Worm (Caenorhabditis elegans) whole organism, L4 larva: ENCODE data around the gene C32D5.8.

Experiments
- F10B5.3 ChIP-seq: sonication (generic microtip); optimal IDR thresholded peaks from 2 replicates; lab custom pipeline; 2016; ENCODE audit warnings: mild to moderate bottlenecking, missing genetic modification characterization, missing compliant biosample characterization
- F26F4.8 ChIP-seq: fragments of 200-800 bp; sonication (Bioruptor generic); conservative IDR thresholded peaks from 2 replicates; pipeline ENCODE4 v1.3.6; 2022; ENCODE audit warnings: missing genetic modification characterization, missing compliant biosample characterization
- F44E2.7 ChIP-seq: fragments of 200-800 bp; sonication (Bioruptor generic); IDR thresholded peaks from 2 replicates; pipeline ENCODE4 v2.1.2; 2022; ENCODE audit warnings: missing genetic modification characterization, missing compliant biosample characterization
- Y48G9A.11 ChIP-seq: fragments of 200-800 bp; sonication (Bioruptor generic); IDR thresholded peaks from 2 replicates; pipeline ENCODE4 v1.3.6; 2022; ENCODE audit warnings: missing genetic modification reagents, missing genetic modification characterization, missing compliant biosample characterization
- Y5F2A.4 ChIP-seq: fragments of 200-800 bp; sonication (Bioruptor generic); optimal IDR thresholded peaks from 2 replicates; lab custom pipeline; 2018; ENCODE audit warnings: mild to moderate bottlenecking, missing genetic modification characterization, missing compliant biosample characterization
- ZK546.5 ChIP-seq, 2 experiments: sonication (generic microtip); optimal IDR thresholded peaks; 2 replicates each; lab custom pipeline; 2017; ENCODE audit warnings: missing biosample characterization in 2 of 2, missing genetic modification characterization in 2 of 2
- aha-1 ChIP-seq: fragments of 150-350 bp; peaks from one replicate; lab custom pipeline; 2014; ENCODE audit warnings: missing biosample characterization, missing genetic modification characterization
- ama-1 ChIP-seq: fragments of 150-350 bp; optimal IDR thresholded peaks from 2 replicates; lab custom pipeline; 2014; ENCODE audit warnings: inconsistent platforms, mixed read lengths
- arid-1 ChIP-seq: fragments of 200-800 bp; sonication (Bioruptor generic); conservative IDR thresholded peaks from 2 replicates; pipeline ENCODE4 v1.3.6; 2022; ENCODE audit warnings: missing genetic modification reagents, missing genetic modification characterization, missing compliant biosample characterization
- attf-4 ChIP-seq: sonication (generic microtip); optimal IDR thresholded peaks from 3 replicates; lab custom pipeline; 2017; ENCODE audit warnings: missing biosample characterization, missing genetic modification characterization
- ceh-20 ChIP-seq: fragments of 200-800 bp; sonication (Bioruptor generic); IDR thresholded peaks from 2 replicates; pipeline ENCODE4 v1.3.6; 2022; ENCODE audit warnings: missing genetic modification reagents, missing genetic modification characterization, missing compliant biosample characterization
- ceh-32 ChIP-seq: sonication (generic microtip); optimal IDR thresholded peaks from 2 replicates; lab custom pipeline; 2016; ENCODE audit warnings: mild to moderate bottlenecking, missing genetic modification characterization, missing compliant biosample characterization; ENCODE audit not compliant: poor library complexity
- ceh-44 ChIP-seq: fragments of 200-800 bp; sonication (Bioruptor generic); IDR thresholded peaks from 2 replicates; pipeline ENCODE4 v1.3.6; 2022; ENCODE audit warnings: missing genetic modification reagents, missing genetic modification characterization, missing compliant biosample characterization
- ceh-62 ChIP-seq: sonication (generic microtip); optimal IDR thresholded peaks from 2 replicates; lab custom pipeline; 2017; ENCODE audit warnings: missing biosample characterization, missing genetic modification characterization
- ctbp-1 ChIP-seq: fragments of 200-800 bp; sonication (Bioruptor generic); IDR thresholded peaks from 2 replicates; pipeline ENCODE4 v1.3.6; 2022; ENCODE audit warnings: missing genetic modification reagents, missing genetic modification characterization, missing compliant biosample characterization
- daf-12 ChIP-seq: fragments of 150-350 bp; optimal IDR thresholded peaks from 2 replicates; lab custom pipeline; 2014; ENCODE audit warnings: missing biosample characterization, missing genetic modification reagents, missing genetic modification characterization
- daf-16 ChIP-seq, 3 experiments: sonication (generic microtip); optimal IDR thresholded peaks; 2 replicates each; lab custom pipeline; 2016 to 2017; ENCODE audit warnings: missing genetic modification characterization in 3 of 3, missing genetic modification reagents in 3 of 3, mild to moderate bottlenecking in 2 of 3, missing compliant biosample characterization in 2 of 3, missing biosample characterization in 1 of 3, moderate library complexity in 1 of 3
- daf-8 ChIP-seq: fragments of 200-800 bp; sonication (Bioruptor generic); IDR thresholded peaks from 2 replicates; pipeline ENCODE4 v1.3.6; 2022; ENCODE audit warnings: missing genetic modification characterization, missing compliant biosample characterization
- dmd-6 ChIP-seq: fragments of 200-800 bp; sonication (Bioruptor generic); IDR thresholded peaks from 2 replicates; pipeline ENCODE4 v1.3.6; 2022; ENCODE audit warnings: missing genetic modification reagents, missing genetic modification characterization, missing compliant biosample characterization
- dmd-8 ChIP-seq: fragments of 200-800 bp; sonication (Bioruptor generic); IDR thresholded peaks from 2 replicates; pipeline ENCODE4 v1.3.6; 2022; ENCODE audit warnings: missing genetic modification characterization, missing compliant biosample characterization
- duxl-1 ChIP-seq: sonication (generic microtip); optimal IDR thresholded peaks from 2 replicates; lab custom pipeline; 2016; ENCODE audit warnings: mild to moderate bottlenecking, missing genetic modification characterization, moderate library complexity, missing compliant biosample characterization; ENCODE audit not compliant: poor library complexity
- dve-1 ChIP-seq: sonication (generic microtip); optimal IDR thresholded peaks from 2 replicates; lab custom pipeline; 2017; ENCODE audit warnings: antibody characterized with exemption, mild to moderate bottlenecking, missing genetic modification characterization, missing compliant biosample characterization; ENCODE audit not compliant: insufficient read depth
- egl-43 ChIP-seq: fragments of 200-800 bp; sonication (Bioruptor generic); IDR thresholded peaks from 2 replicates; pipeline ENCODE4 v1.3.6; 2022; ENCODE audit warnings: missing genetic modification reagents, missing genetic modification characterization, missing compliant biosample characterization
- hif-1 ChIP-seq, 2 experiments: sonication (generic microtip); optimal IDR thresholded peaks; 2 replicates each; lab custom pipeline; 2016 to 2017; ENCODE audit warnings: missing compliant biosample characterization in 2 of 2, missing genetic modification characterization in 2 of 2, missing genetic modification reagents in 2 of 2, missing genotype in 2 of 2, mild to moderate bottlenecking in 1 of 2
- hlh-11 ChIP-seq: fragments of 200-800 bp; sonication (Bioruptor generic); optimal IDR thresholded peaks from 2 replicates; lab custom pipeline; 2018; ENCODE audit warnings: mild to moderate bottlenecking, missing genetic modification characterization, missing compliant biosample characterization
- lim-7 ChIP-seq: fragments of 200-800 bp; sonication (Bioruptor generic); IDR thresholded peaks from 2 replicates; pipeline ENCODE4 v1.3.6; 2022; ENCODE audit warnings: missing genetic modification characterization, missing compliant biosample characterization
- lin-38 ChIP-seq: fragments of 200-800 bp; sonication (Bioruptor generic); IDR thresholded peaks from 2 replicates; pipeline ENCODE4 v1.3.6; 2022; ENCODE audit warnings: missing genetic modification reagents, missing genetic modification characterization, missing compliant biosample characterization
- mdl-1 ChIP-seq, 2 experiments: fragments of 150-350 bp in 1 of 2; sonication (generic microtip) in 1 of 2; optimal IDR thresholded peaks; 2 replicates each; lab custom pipeline; 2014 to 2017; ENCODE audit warnings: missing biosample characterization in 2 of 2, missing genetic modification characterization in 2 of 2
- mes-2 ChIP-seq: sonication (generic microtip); optimal IDR thresholded peaks from 2 replicates; lab custom pipeline; 2016; ENCODE audit warnings: missing genotype, mild to moderate bottlenecking, missing genetic modification characterization, missing compliant biosample characterization; ENCODE audit not compliant: poor library complexity, severe bottlenecking
- mxl-2 ChIP-seq: fragments of 200-800 bp; sonication (Bioruptor generic); conservative IDR thresholded peaks from 2 replicates; pipeline ENCODE4 v1.3.6; 2022; ENCODE audit warnings: missing genetic modification reagents, missing genetic modification characterization, missing compliant biosample characterization
- mxl-3 ChIP-seq: fragments of 200-800 bp; sonication (Bioruptor generic); optimal IDR thresholded peaks from 2 replicates; lab custom pipeline; 2018; ENCODE audit warnings: mild to moderate bottlenecking, missing genetic modification characterization, missing compliant biosample characterization
- nhr-10 ChIP-seq: fragments of 150-350 bp; optimal IDR thresholded peaks from 2 replicates; lab custom pipeline; 2014; ENCODE audit warnings: missing biosample characterization, missing genetic modification characterization
- nhr-11 ChIP-seq: fragments of 150-350 bp; optimal IDR thresholded peaks from 2 replicates; lab custom pipeline; 2014; ENCODE audit warnings: missing biosample characterization, missing genetic modification characterization
- nhr-111 ChIP-seq: fragments of 200-800 bp; sonication (Bioruptor generic); optimal IDR thresholded peaks from 2 replicates; lab custom pipeline; 2018; ENCODE audit warnings: mild to moderate bottlenecking, missing genetic modification characterization, missing compliant biosample characterization
- nhr-237 ChIP-seq: sonication (generic microtip); optimal IDR thresholded peaks from 2 replicates; lab custom pipeline; 2017; ENCODE audit warnings: missing biosample characterization, missing genetic modification characterization
- nhr-28 ChIP-seq: fragments of 150-350 bp; optimal IDR thresholded peaks from 2 replicates; lab custom pipeline; 2014; ENCODE audit warnings: missing biosample characterization, missing genetic modification characterization
- nhr-48 ChIP-seq: sonication (generic microtip); optimal IDR thresholded peaks from 2 replicates; lab custom pipeline; 2016; ENCODE audit warnings: mild to moderate bottlenecking, missing genetic modification characterization, missing compliant biosample characterization
- pha-4 ChIP-seq, 2 experiments: fragments of 150-350 bp in 1 of 2; fragments of 200-800 bp in 1 of 2; sonication (Bioruptor generic) in 1 of 2; IDR thresholded peaks in 1 of 2; optimal IDR thresholded peaks in 1 of 2; 2 replicates each; pipeline versions ENCODE4 v1.3.6 to Lab custom; 2014 to 2022; ENCODE audit warnings: missing genetic modification characterization in 2 of 2, missing genetic modification reagents in 2 of 2, missing biosample characterization in 1 of 2, missing compliant biosample characterization in 1 of 2
- php-3 ChIP-seq: fragments of 200-800 bp; sonication (Bioruptor generic); IDR thresholded peaks from 2 replicates; pipeline ENCODE4 v1.3.6; 2022; ENCODE audit warnings: missing genetic modification reagents, missing genetic modification characterization, missing compliant biosample characterization
- pqm-1 ChIP-seq: sonication (generic microtip); optimal IDR thresholded peaks from 2 replicates; lab custom pipeline; 2017; ENCODE audit warnings: missing biosample characterization, missing genetic modification characterization
- sdz-12 ChIP-seq: fragments of 200-800 bp; sonication (Bioruptor generic); optimal IDR thresholded peaks from 2 replicates; lab custom pipeline; 2018; ENCODE audit warnings: mild to moderate bottlenecking, missing genetic modification characterization, missing compliant biosample characterization
- skn-1 ChIP-seq: fragments of 150-350 bp; optimal IDR thresholded peaks from 2 replicates; lab custom pipeline; 2014; ENCODE audit warnings: missing biosample characterization, missing genetic modification characterization
- snpc-4 ChIP-seq: fragments of 150-350 bp; optimal IDR thresholded peaks from 2 replicates; lab custom pipeline; 2014; ENCODE audit warnings: missing biosample characterization, missing genetic modification characterization
- tag-97 ChIP-seq: fragments of 200-800 bp; sonication (Bioruptor generic); IDR thresholded peaks from 2 replicates; pipeline ENCODE4 v1.3.6; 2022; ENCODE audit warnings: missing genetic modification characterization, missing compliant biosample characterization
- zip-11 ChIP-seq: fragments of 200-800 bp; sonication (Bioruptor generic); IDR thresholded peaks from 2 replicates; pipeline ENCODE4 v1.3.6; 2022; ENCODE audit warnings: missing genetic modification characterization, missing compliant biosample characterization
- ztf-11 ChIP-seq: fragments of 150-350 bp; optimal IDR thresholded peaks from 2 replicates; lab custom pipeline; 2014; ENCODE audit warnings: missing biosample characterization, missing genetic modification characterization
- ztf-7 ChIP-seq: fragments of 150-350 bp; optimal IDR thresholded peaks from 2 replicates; lab custom pipeline; 2014; ENCODE audit warnings: missing biosample characterization, missing genetic modification characterization

The C32D5.8 gene

ce11 chrII:6335358-6335757 lies 10.4 kb downstream of the C32D5.8 start, which contains the start of gene C32D5.14:
TSS of gene C32D5.14 (plus strand) at chrII:6335488.
- TF ChIP-seq aha-1 (tag; lab: Kevin White, UChicago) (peak; percentile 73), duxl-1 (tag; lab: Kevin White, UChicago) (no peak), mxl-3 (GFP tag; lab: Kevin White, UChicago) (peak; percentile 52), nhr-11 (peak; percentile 35), hlh-11 (tag; lab: Kevin White, UChicago) (peak; percentile 26), Y48G9A.11 (GFP tag; lab: Robert Waterston, UW) (no peak), ceh-62 (no peak), dve-1 (peak; percentile 54), hif-1 (tag; optimal IDR thresholded peaks at IDR 0.05; lab: Kevin White, UChicago) (peak in 1 of 2 experiments; percentile 45), nhr-10 (tag; lab: Kevin White, UChicago) (no peak), nhr-111 (GFP tag; lab: Kevin White, UChicago) (no peak), dmd-6 (GFP tag; lab: Robert Waterston, UW) (peak; percentile 84), daf-16 (GFP tag; optimal IDR thresholded peaks at IDR 0.05; lab: Kevin White, UChicago) (no peak), daf-16 (tag; optimal IDR thresholded peaks at IDR 0.05; lab: Kevin White, UChicago) (peak; percentile 27), tag-97 (GFP tag; lab: Robert Waterston, UW) (no peak)

ce11 chrII:6334745-6335260 lies 11.0 kb downstream of the C32D5.8 start:
- TF ChIP-seq ztf-11 (tag; lab: Kevin White, UChicago) (no peak), lin-38 (GFP tag; lab: Robert Waterston, UW) (no peak), dmd-8 (GFP tag; lab: Robert Waterston, UW) (no peak), ztf-7 (tag; lab: Kevin White, UChicago) (no peak), ZK546.5 (tag; optimal IDR thresholded peaks at IDR 0.05; lab: Kevin White, UChicago) (no peak), daf-12 (no peak), snpc-4 (tag; lab: Kevin White, UChicago) (no peak), nhr-237 (no peak), egl-43 (no peak), dmd-6 (GFP tag; lab: Robert Waterston, UW) (peak; percentile 31; the same call in 1 of the 2 replicates), sdz-12 (GFP tag; lab: Kevin White, UChicago) (no peak), ceh-44 (no peak), tag-97 (GFP tag; lab: Robert Waterston, UW) (no peak), daf-16 (GFP tag; optimal IDR thresholded peaks at IDR 0.05; lab: Kevin White, UChicago) (no peak), daf-16 (tag; optimal IDR thresholded peaks at IDR 0.05; lab: Kevin White, UChicago) (no peak), daf-8 (GFP tag; lab: Robert Waterston, UW) (no peak), ama-1 (lab: Kevin White, UChicago) (no peak), attf-4 (tag; lab: Kevin White, UChicago) (no peak), mdl-1 (tag; optimal IDR thresholded peaks at IDR 0.05; lab: Kevin White, UChicago) (no peak), mes-2 (no peak), Y5F2A.4 (GFP tag; lab: Kevin White, UChicago) (no peak), lim-7 (GFP tag; lab: Robert Waterston, UW) (no peak), pqm-1 (tag; lab: Kevin White, UChicago) (peak; percentile 54), pha-4 (GFP tag; IDR thresholded peaks at IDR 0.05; lab: Robert Waterston, UW) (no peak), pha-4 (tag; optimal IDR thresholded peaks at IDR 0.05; lab: Kevin White, UChicago) (no peak), dve-1 (peak; percentile 56), nhr-28 (tag; lab: Kevin White, UChicago) (peak; percentile 43), mxl-3 (GFP tag; lab: Kevin White, UChicago) (no peak), php-3 (GFP tag; lab: Robert Waterston, UW) (no peak), arid-1 (no peak), F10B5.3 (tag; lab: Kevin White, UChicago) (no peak), ceh-20 (GFP tag; lab: Robert Waterston, UW) (no peak), skn-1 (tag; lab: Kevin White, UChicago) (no peak), hif-1 (tag; optimal IDR thresholded peaks at IDR 0.05; lab: Kevin White, UChicago) (no peak), ceh-32 (no peak), F44E2.7 (GFP tag; lab: Robert Waterston, UW) (no peak), F26F4.8 (GFP tag; lab: Robert Waterston, UW) (no peak), mxl-2 (GFP tag; lab: Robert Waterston, UW) (no peak), nhr-48 (no peak), ctbp-1 (no peak), hlh-11 (tag; lab: Kevin White, UChicago) (peak; percentile 40), zip-11 (GFP tag; lab: Robert Waterston, UW) (no peak)
